Worm (Caenorhabditis elegans): Measurements from ENCODE around the gene B0432.1.

- TF ChIP-seq unc-98 (GFP tag; IDR thresholded peaks at IDR 0.05) (no peak), lin-39 (tag; optimal IDR thresholded peaks at IDR 0.05) (no peak), nhr-20 (tag; optimal IDR thresholded peaks at IDR 0.05) (no peak), nhr-85 (tag) (no peak), tbx-2 (tag; optimal IDR thresholded peaks at IDR 0.05) (no peak), pax-3 (tag; optimal IDR thresholded peaks at IDR 0.05) (no peak)
Observed at ce11 chrII:321183-321582, 24.0 kb downstream of the B0432.1 start.

Measured in whole organism, L1 larva.